Worm (Caenorhabditis elegans) whole organism, midembryonic: ENCODE measurements around the gene ebp-3.

Source experiments
- T22C8.4 ChIP-seq: fragments of 200-800 bp; sonication (Bioruptor generic); IDR thresholded peaks from 2 replicates; pipeline ENCODE4 v1.3.6; 2022; ENCODE audit warnings: missing genetic modification characterization, missing compliant biosample characterization
- cog-1 ChIP-seq: sonication (generic microtip); optimal IDR thresholded peaks from 2 replicates; lab custom pipeline; 2016; ENCODE audit warnings: missing genetic modification characterization, missing compliant biosample characterization
- flt-1 ChIP-seq: fragments of 200-800 bp; sonication (Bioruptor generic); IDR thresholded peaks from 2 replicates; pipeline ENCODE4 v1.3.6; 2022; ENCODE audit warnings: missing genetic modification characterization, missing compliant biosample characterization
- klf-2 ChIP-seq: fragments of 200-800 bp; sonication (Bioruptor generic); conservative IDR thresholded peaks from 2 replicates; pipeline ENCODE4 v1.3.6; 2022; ENCODE audit warnings: missing genetic modification reagents, missing genetic modification characterization, missing compliant biosample characterization
- med-1 ChIP-seq: sonication (generic microtip); optimal IDR thresholded peaks from 2 replicates; lab custom pipeline; 2017; ENCODE audit warnings: missing genetic modification characterization, mild to moderate bottlenecking, missing compliant biosample characterization, antibody characterized with exemption, missing genetic modification reagents; ENCODE audit not compliant: insufficient read depth
- ref-1 ChIP-seq: fragments of 200-800 bp; sonication (Bioruptor generic); conservative IDR thresholded peaks from 2 replicates; pipeline ENCODE4 v1.3.6; 2022; ENCODE audit warnings: missing genetic modification reagents, missing genetic modification characterization, missing compliant biosample characterization
- tab-1 ChIP-seq: fragments of 200-800 bp; sonication (Bioruptor generic); IDR thresholded peaks from 2 replicates; pipeline ENCODE4 v1.3.6; 2022; ENCODE audit warnings: missing genetic modification characterization, missing compliant biosample characterization
- ztf-23 ChIP-seq: fragments of 200-800 bp; sonication (Bioruptor generic); IDR thresholded peaks from 2 replicates; pipeline ENCODE4 v1.3.6; 2022; ENCODE audit warnings: missing genetic modification reagents, missing genetic modification characterization, missing compliant biosample characterization
- ztf-29 ChIP-seq: fragments of 200-800 bp; sonication (Bioruptor generic); IDR thresholded peaks from 2 replicates; pipeline ENCODE4 v1.3.6; 2022; ENCODE audit warnings: missing genetic modification reagents, missing genetic modification characterization, missing compliant biosample characterization

ebp-3 gene

ce11 chrV:18107969-18108368 is 52.2 kb downstream of the ebp-3 start, which contains the start of gene Y37H2A.1:
Gene Y37H2A.1, plus strand, starts transcription at chrV:18108269.
- no peak for TF ChIP-seq cog-1
- TF ChIP-seq ref-1: no peak
- no peak for TF ChIP-seq flt-1 (GFP tag; lab: Robert Waterston, UW)
- TF ChIP-seq ztf-23 (GFP tag; lab: Robert Waterston, UW): no peak
- no peak for TF ChIP-seq klf-2
- TF ChIP-seq ztf-29: no peak
- TF ChIP-seq tab-1: no peak
- no peak for TF ChIP-seq T22C8.4 (GFP tag; lab: Robert Waterston, UW)
- no peak for TF ChIP-seq med-1 (GFP tag; lab: Kevin White, UChicago)

ce11 chrV:18109449-18109848 is 53.7 kb downstream of the ebp-3 start:
- no peak for TF ChIP-seq med-1 (GFP tag; lab: Kevin White, UChicago)
